Worm (Caenorhabditis elegans) whole organism, L4 larva: Measurements from ENCODE around the gene W05E10.2.
A peak's percentile ranks its signal among the peaks of the same experiment; 100 is the strongest.

Experiments used
- D1046.2 ChIP-seq: fragments of 200-800 bp; sonication (Bioruptor generic); IDR thresholded peaks from 2 replicates; pipeline ENCODE4 v1.3.6; 2022; ENCODE audit warnings: missing genetic modification characterization, missing compliant biosample characterization
- F44E2.7 ChIP-seq: fragments of 200-800 bp; sonication (Bioruptor generic); IDR thresholded peaks from 2 replicates; pipeline ENCODE4 v2.1.2; 2022; ENCODE audit warnings: missing genetic modification characterization, missing compliant biosample characterization
- F49E8.2 ChIP-seq: sonication (generic microtip); optimal IDR thresholded peaks from 2 replicates; lab custom pipeline; 2016; ENCODE audit warnings: missing compliant biosample characterization, mild to moderate bottlenecking, missing genetic modification characterization, borderline replicate concordance
- R02D3.7 ChIP-seq: fragments of 150-350 bp; sonication (generic microtip); optimal IDR thresholded peaks from 3 replicates; lab custom pipeline; 2014; ENCODE audit warnings: missing biosample characterization, missing genetic modification characterization
- T20F7.1 ChIP-seq: fragments of 200-800 bp; sonication (Bioruptor generic); optimal IDR thresholded peaks from 2 replicates; lab custom pipeline; 2018; ENCODE audit warnings: mild to moderate bottlenecking, missing genetic modification characterization, missing compliant biosample characterization
- Y105C5A.15 ChIP-seq: fragments of 200-800 bp; sonication (Bioruptor generic); IDR thresholded peaks from 2 replicates; pipeline ENCODE4 v1.3.6; 2022; ENCODE audit warnings: missing genetic modification characterization, missing compliant biosample characterization
- ZK337.2 ChIP-seq: fragments of 200-800 bp; sonication (Bioruptor generic); IDR thresholded peaks from 2 replicates; pipeline ENCODE4 v1.3.6; 2022; ENCODE audit warnings: missing genetic modification reagents, missing genetic modification characterization, missing compliant biosample characterization
- ama-1 ChIP-seq: fragments of 150-350 bp; optimal IDR thresholded peaks from 2 replicates; lab custom pipeline; 2014; ENCODE audit warnings: inconsistent platforms, mixed read lengths
- arid-1 ChIP-seq: fragments of 200-800 bp; sonication (Bioruptor generic); conservative IDR thresholded peaks from 2 replicates; pipeline ENCODE4 v1.3.6; 2022; ENCODE audit warnings: missing genetic modification reagents, missing genetic modification characterization, missing compliant biosample characterization
- attf-4 ChIP-seq: sonication (generic microtip); optimal IDR thresholded peaks from 3 replicates; lab custom pipeline; 2017; ENCODE audit warnings: missing biosample characterization, missing genetic modification characterization
- ceh-20 ChIP-seq: fragments of 200-800 bp; sonication (Bioruptor generic); IDR thresholded peaks from 2 replicates; pipeline ENCODE4 v1.3.6; 2022; ENCODE audit warnings: missing genetic modification reagents, missing genetic modification characterization, missing compliant biosample characterization
- ceh-28 ChIP-seq: fragments of 150-350 bp; optimal IDR thresholded peaks from 2 replicates; lab custom pipeline; 2014; ENCODE audit warnings: missing biosample characterization, missing genetic modification reagents, missing genetic modification characterization
- ceh-32 ChIP-seq: sonication (generic microtip); optimal IDR thresholded peaks from 2 replicates; lab custom pipeline; 2016; ENCODE audit warnings: mild to moderate bottlenecking, missing genetic modification characterization, missing compliant biosample characterization; ENCODE audit not compliant: poor library complexity
- cey-2 ChIP-seq: sonication (generic microtip); optimal IDR thresholded peaks from 3 replicates; lab custom pipeline; 2017; ENCODE audit warnings: missing genetic modification characterization, mild to moderate bottlenecking, missing compliant biosample characterization, antibody characterized with exemption, borderline replicate concordance; ENCODE audit not compliant: insufficient read depth
- daf-16 ChIP-seq, 3 experiments: sonication (generic microtip); optimal IDR thresholded peaks; 2 replicates each; lab custom pipeline; 2016 to 2017; ENCODE audit warnings: missing genetic modification characterization in 3 of 3, missing genetic modification reagents in 3 of 3, mild to moderate bottlenecking in 2 of 3, missing compliant biosample characterization in 2 of 3, missing biosample characterization in 1 of 3, moderate library complexity in 1 of 3
- dmd-6 ChIP-seq: fragments of 200-800 bp; sonication (Bioruptor generic); IDR thresholded peaks from 2 replicates; pipeline ENCODE4 v1.3.6; 2022; ENCODE audit warnings: missing genetic modification reagents, missing genetic modification characterization, missing compliant biosample characterization
- dmd-8 ChIP-seq: fragments of 200-800 bp; sonication (Bioruptor generic); IDR thresholded peaks from 2 replicates; pipeline ENCODE4 v1.3.6; 2022; ENCODE audit warnings: missing genetic modification characterization, missing compliant biosample characterization
- dpl-1 ChIP-seq: fragments of 150-350 bp; optimal IDR thresholded peaks from 2 replicates; lab custom pipeline; 2014; ENCODE audit warnings: missing biosample characterization, missing genetic modification reagents, missing genetic modification characterization
- dve-1 ChIP-seq: sonication (generic microtip); optimal IDR thresholded peaks from 2 replicates; lab custom pipeline; 2017; ENCODE audit warnings: antibody characterized with exemption, mild to moderate bottlenecking, missing genetic modification characterization, missing compliant biosample characterization; ENCODE audit not compliant: insufficient read depth
- fkh-10 ChIP-seq: fragments of 150-350 bp; optimal IDR thresholded peaks from 2 replicates; lab custom pipeline; 2014; ENCODE audit warnings: missing biosample characterization, missing genetic modification reagents, missing genetic modification characterization
- hlh-30 ChIP-seq: sonication (generic microtip); optimal IDR thresholded peaks from 2 replicates; lab custom pipeline; 2017; ENCODE audit warnings: antibody characterized with exemption, mild to moderate bottlenecking, missing genetic modification characterization, missing compliant biosample characterization; ENCODE audit not compliant: insufficient read depth
- jun-1 ChIP-seq: fragments of 150-350 bp; optimal IDR thresholded peaks from 2 replicates; lab custom pipeline; 2014; ENCODE audit warnings: missing biosample characterization, missing genetic modification reagents, missing genetic modification characterization
- lim-7 ChIP-seq: fragments of 200-800 bp; sonication (Bioruptor generic); IDR thresholded peaks from 2 replicates; pipeline ENCODE4 v1.3.6; 2022; ENCODE audit warnings: missing genetic modification characterization, missing compliant biosample characterization
- lin-1 ChIP-seq: fragments of 200-800 bp; sonication (Bioruptor generic); IDR thresholded peaks from 2 replicates; pipeline ENCODE4 v1.3.6; 2022; ENCODE audit warnings: missing genetic modification reagents, missing genetic modification characterization, missing compliant biosample characterization
- lin-13 ChIP-seq: fragments of 150-350 bp; optimal IDR thresholded peaks from 2 replicates; lab custom pipeline; 2014; ENCODE audit warnings: missing biosample characterization, missing genetic modification reagents, missing genetic modification characterization
- lin-29 ChIP-seq: fragments of 200-800 bp; sonication (Bioruptor generic); IDR thresholded peaks from 2 replicates; pipeline ENCODE4 v1.3.6; 2022; ENCODE audit warnings: missing genetic modification reagents, missing genetic modification characterization, missing compliant biosample characterization
- lin-39 ChIP-seq: fragments of 150-350 bp; optimal IDR thresholded peaks from 2 replicates; lab custom pipeline; 2014; ENCODE audit warnings: missing biosample characterization, missing genetic modification reagents, missing genetic modification characterization
- madf-5 ChIP-seq, 2 experiments: fragments of 200-800 bp; sonication (Bioruptor generic); IDR thresholded peaks; 2 replicates each; pipeline ENCODE4 v1.3.6; 2022; ENCODE audit warnings: missing compliant biosample characterization in 2 of 2, missing genetic modification characterization in 2 of 2
- madf-9 ChIP-seq: fragments of 200-800 bp; sonication (Bioruptor generic); conservative IDR thresholded peaks from 2 replicates; pipeline ENCODE4 v1.3.6; 2022; ENCODE audit warnings: missing genetic modification reagents, missing genetic modification characterization, missing compliant biosample characterization
- mxl-2 ChIP-seq: fragments of 200-800 bp; sonication (Bioruptor generic); conservative IDR thresholded peaks from 2 replicates; pipeline ENCODE4 v1.3.6; 2022; ENCODE audit warnings: missing genetic modification reagents, missing genetic modification characterization, missing compliant biosample characterization
- nhr-10 ChIP-seq: fragments of 150-350 bp; optimal IDR thresholded peaks from 2 replicates; lab custom pipeline; 2014; ENCODE audit warnings: missing biosample characterization, missing genetic modification characterization
- nhr-102 ChIP-seq: sonication (generic microtip); optimal IDR thresholded peaks from 2 replicates; lab custom pipeline; 2016; ENCODE audit warnings: mild to moderate bottlenecking, missing genetic modification characterization, moderate library complexity, missing compliant biosample characterization
- nhr-111 ChIP-seq: fragments of 200-800 bp; sonication (Bioruptor generic); optimal IDR thresholded peaks from 2 replicates; lab custom pipeline; 2018; ENCODE audit warnings: mild to moderate bottlenecking, missing genetic modification characterization, missing compliant biosample characterization
- nhr-25 ChIP-seq: sonication (generic microtip); optimal IDR thresholded peaks from 2 replicates; lab custom pipeline; 2017; ENCODE audit warnings: missing genetic modification characterization, mild to moderate bottlenecking, missing compliant biosample characterization, antibody characterized with exemption, moderate library complexity, borderline replicate concordance; ENCODE audit not compliant: insufficient read depth
- nhr-28 ChIP-seq: fragments of 150-350 bp; optimal IDR thresholded peaks from 2 replicates; lab custom pipeline; 2014; ENCODE audit warnings: missing biosample characterization, missing genetic modification characterization
- nhr-41 ChIP-seq: fragments of 200-800 bp; sonication (Bioruptor generic); IDR thresholded peaks from 2 replicates; pipeline ENCODE4 v1.3.6; 2022; ENCODE audit warnings: missing genetic modification reagents, missing genetic modification characterization, missing compliant biosample characterization
- nhr-48 ChIP-seq: sonication (generic microtip); optimal IDR thresholded peaks from 2 replicates; lab custom pipeline; 2016; ENCODE audit warnings: mild to moderate bottlenecking, missing genetic modification characterization, missing compliant biosample characterization
- nhr-76 ChIP-seq: fragments of 150-350 bp; optimal IDR thresholded peaks from 2 replicates; lab custom pipeline; 2014; ENCODE audit warnings: missing biosample characterization, missing genetic modification characterization
- nhr-77 ChIP-seq: fragments of 150-350 bp; optimal IDR thresholded peaks from 2 replicates; lab custom pipeline; 2014; ENCODE audit warnings: missing biosample characterization, missing genetic modification characterization
- pha-4 ChIP-seq, 2 experiments: fragments of 150-350 bp in 1 of 2; fragments of 200-800 bp in 1 of 2; sonication (Bioruptor generic) in 1 of 2; IDR thresholded peaks in 1 of 2; optimal IDR thresholded peaks in 1 of 2; 2 replicates each; pipeline versions ENCODE4 v1.3.6 to Lab custom; 2014 to 2022; ENCODE audit warnings: missing genetic modification characterization in 2 of 2, missing genetic modification reagents in 2 of 2, missing biosample characterization in 1 of 2, missing compliant biosample characterization in 1 of 2
- php-3 ChIP-seq: fragments of 200-800 bp; sonication (Bioruptor generic); IDR thresholded peaks from 2 replicates; pipeline ENCODE4 v1.3.6; 2022; ENCODE audit warnings: missing genetic modification reagents, missing genetic modification characterization, missing compliant biosample characterization
- pqm-1 ChIP-seq: sonication (generic microtip); optimal IDR thresholded peaks from 2 replicates; lab custom pipeline; 2017; ENCODE audit warnings: missing biosample characterization, missing genetic modification characterization
- skn-1 ChIP-seq: fragments of 150-350 bp; optimal IDR thresholded peaks from 2 replicates; lab custom pipeline; 2014; ENCODE audit warnings: missing biosample characterization, missing genetic modification characterization
- snpc-1.2 ChIP-seq: fragments of 200-800 bp; sonication (Bioruptor generic); IDR thresholded peaks from 2 replicates; pipeline ENCODE4 v1.3.6; 2022; ENCODE audit warnings: missing genetic modification reagents, missing genetic modification characterization, missing compliant biosample characterization
- spr-3 ChIP-seq: fragments of 200-800 bp; sonication (Bioruptor generic); optimal IDR thresholded peaks from 2 replicates; lab custom pipeline; 2018; ENCODE audit warnings: mild to moderate bottlenecking, missing genetic modification characterization, missing compliant biosample characterization
- tra-1 ChIP-seq: fragments of 200-800 bp; sonication (Bioruptor generic); IDR thresholded peaks from 2 replicates; pipeline ENCODE4 v1.3.6; 2022; ENCODE audit warnings: missing genetic modification reagents, missing genetic modification characterization, missing compliant biosample characterization
- vab-7 ChIP-seq: fragments of 200-800 bp; sonication (Bioruptor generic); IDR thresholded peaks from 2 replicates; pipeline ENCODE4 v1.3.6; 2022; ENCODE audit warnings: missing genetic modification reagents, missing genetic modification characterization, missing compliant biosample characterization
- zip-2 ChIP-seq: fragments of 150-350 bp; optimal IDR thresholded peaks from 2 replicates; lab custom pipeline; 2014; ENCODE audit warnings: missing biosample characterization, missing genetic modification characterization
- ztf-11 ChIP-seq: fragments of 150-350 bp; optimal IDR thresholded peaks from 2 replicates; lab custom pipeline; 2014; ENCODE audit warnings: missing biosample characterization, missing genetic modification characterization

The W05E10.2 gene

ce11 chrV:11650720-11651119 is 36.3 kb upstream of the W05E10.2 start, which contains the start of gene zip-10 (continued):
- TF ChIP-seq zip-2 (tag; lab: Kevin White, UChicago) (no peak), madf-5 (GFP tag; IDR thresholded peaks at IDR 0.05; lab: Robert Waterston, UW) (no peak), madf-9 (no peak), dmd-6 (peak; percentile 90), pha-4 (GFP tag; IDR thresholded peaks at IDR 0.05; lab: Robert Waterston, UW) (no peak), pha-4 (tag; optimal IDR thresholded peaks at IDR 0.05; lab: Kevin White, UChicago) (no peak), daf-16 (GFP tag; optimal IDR thresholded peaks at IDR 0.05; lab: Kevin White, UChicago) (no peak), daf-16 (tag; optimal IDR thresholded peaks at IDR 0.05; lab: Kevin White, UChicago) (peak; percentile 69), jun-1 (no peak), lim-7 (GFP tag; lab: Robert Waterston, UW) (no peak), nhr-10 (tag; lab: Kevin White, UChicago) (no peak), nhr-41 (GFP tag; lab: Robert Waterston, UW) (0 out of 2 replicates have a peak, but pooled peaks have one; percentile 38), php-3 (GFP tag; lab: Robert Waterston, UW) (peak; percentile 68; the same call in 1 of the 2 replicates), ztf-11 (tag; lab: Kevin White, UChicago) (no peak), nhr-111 (GFP tag; lab: Kevin White, UChicago) (no peak), nhr-77 (tag; lab: Kevin White, UChicago) (peak; percentile 7), snpc-1.2 (GFP tag; lab: Robert Waterston, UW) (no peak), ceh-28 (tag; lab: Kevin White, UChicago) (no peak), hlh-30 (tag; lab: Kevin White, UChicago) (no peak), R02D3.7 (tag; lab: Kevin White, UChicago) (no peak), attf-4 (tag; lab: Kevin White, UChicago) (no peak), dve-1 (tag; lab: Kevin White, UChicago) (no peak), lin-39 (no peak), F49E8.2 (tag; lab: Kevin White, UChicago) (no peak), lin-13 (GFP tag; lab: Kevin White, UChicago) (no peak), vab-7 (no peak), F44E2.7 (GFP tag; lab: Robert Waterston, UW) (no peak), nhr-28 (tag; lab: Kevin White, UChicago) (peak; percentile 58), cey-2 (tag; lab: Kevin White, UChicago) (no peak), nhr-25 (tag; lab: Kevin White, UChicago) (no peak), nhr-76 (no peak), tra-1 (GFP tag; lab: Robert Waterston, UW) (0 out of 2 replicates have a peak, but pooled peaks have one; percentile 43), ceh-20 (GFP tag; lab: Robert Waterston, UW) (no peak), nhr-48 (tag; lab: Kevin White, UChicago) (peak; percentile 40), skn-1 (tag; lab: Kevin White, UChicago) (no peak), lin-1 (GFP tag; lab: Robert Waterston, UW) (0 out of 2 replicates have a peak, but pooled peaks have one; percentile 16), pqm-1 (peak; percentile 72), arid-1 (GFP tag; lab: Robert Waterston, UW) (no peak), D1046.2 (no peak), dmd-8 (no peak), T20F7.1 (GFP tag; lab: Kevin White, UChicago) (peak; percentile 7), nhr-102 (tag; lab: Kevin White, UChicago) (no peak), lin-29 (GFP tag; lab: Robert Waterston, UW) (no peak), ama-1 (lab: Kevin White, UChicago) (no peak), Y105C5A.15 (no peak), ceh-32 (tag; lab: Kevin White, UChicago) (no peak), dpl-1 (no peak), fkh-10 (GFP tag; lab: Kevin White, UChicago) (no peak), mxl-2 (no peak), ZK337.2 (no peak), spr-3 (GFP tag; lab: Kevin White, UChicago) (no peak)
